Fruit fly (Drosophila melanogaster): ENCODE data around the gene CG34355.

Gene CG34355

dm6 chr3R:23846107-23846506, 42.4 kb downstream of the CG34355 start (continued):
- TF ChIP-seq CG4424 (GFP tag; optimal IDR thresholded peaks at IDR 0.05) = no peak
- no peak for TF ChIP-seq Ravus (GFP tag; IDR thresholded peaks at IDR 0.05)
- TF ChIP-seq CG34422 (GFP tag; IDR thresholded peaks at IDR 0.05) = no peak
- no peak for TF ChIP-seq CG13287 (GFP tag; IDR thresholded peaks at IDR 0.05; ENCODE audit: partially characterized antibody)
- TF ChIP-seq lab (GFP tag; optimal IDR thresholded peaks at IDR 0.05) = no peak
- TF ChIP-seq klu (GFP tag; IDR thresholded peaks at IDR 0.05) = no peak
- no peak for TF ChIP-seq CG18262 (tag; optimal IDR thresholded peaks at IDR 0.05)
- TF ChIP-seq Scr (GFP tag; IDR thresholded peaks at IDR 0.05; ENCODE audit: partially characterized antibody) = no peak
- no peak for TF ChIP-seq Ets97D (GFP tag; optimal IDR thresholded peaks at IDR 0.05)
- no peak for TF ChIP-seq CG1647 (GFP tag; optimal IDR thresholded peaks at IDR 0.05)
- TF ChIP-seq CG16813 (GFP tag; IDR thresholded peaks at IDR 0.05; ENCODE audit: partially characterized antibody) = 0 out of 3 replicates have a peak, but pooled peaks have one; percentile 18
- no peak for TF ChIP-seq Sin3A (optimal IDR thresholded peaks at IDR 0.05)
- no peak for TF ChIP-seq ftz-f1 (GFP tag; optimal IDR thresholded peaks at IDR 0.05)
- no peak for TF ChIP-seq Lhr (GFP tag; optimal IDR thresholded peaks at IDR 0.05)
- TF ChIP-seq chinmo (GFP tag; IDR thresholded peaks at IDR 0.05; ENCODE audit: partially characterized antibody) = 0 out of 4 replicates have a peak, but pooled peaks have one; percentile 56
- TF ChIP-seq Nf-YB (GFP tag; optimal IDR thresholded peaks at IDR 0.05) = peak; percentile 89
- no peak for TF ChIP-seq yki (optimal IDR thresholded peaks at IDR 0.05)
- no peak for TF ChIP-seq CG43689 (GFP tag; IDR thresholded peaks at IDR 0.05)
- no peak for TF ChIP-seq CG8089 (GFP tag; optimal IDR thresholded peaks at IDR 0.05)
- TF ChIP-seq h (optimal IDR thresholded peaks at IDR 0.05) = no peak
- no peak for TF ChIP-seq CG6272 (GFP tag; IDR thresholded peaks at IDR 0.05)
- TF ChIP-seq tin (GFP tag; optimal IDR thresholded peaks at IDR 0.05) = no peak
- TF ChIP-seq CG15479 (GFP tag; optimal IDR thresholded peaks at IDR 0.05) = no peak
- peak; percentile 78 for TF ChIP-seq seq (GFP tag; IDR thresholded peaks at IDR 0.05)
- TF ChIP-seq CG9727 (GFP tag; optimal IDR thresholded peaks at IDR 0.05) = no peak
- no peak for TF ChIP-seq chn (GFP tag; optimal IDR thresholded peaks at IDR 0.05)
- no peak for TF ChIP-seq Doc2 (GFP tag; IDR thresholded peaks at IDR 0.05)
- no peak for TF ChIP-seq HLHmδ (GFP tag; optimal IDR thresholded peaks at IDR 0.05)
- TF ChIP-seq aop (GFP tag; IDR thresholded peaks at IDR 0.05) = no peak
- no peak for TF ChIP-seq zfh2 (GFP tag; optimal IDR thresholded peaks at IDR 0.05)
- no peak for TF ChIP-seq CG31388 (GFP tag; optimal IDR thresholded peaks at IDR 0.05)
- no peak for TF ChIP-seq br (optimal IDR thresholded peaks at IDR 0.05)
- no peak for TF ChIP-seq CG3281 (GFP tag; optimal IDR thresholded peaks at IDR 0.05)
- TF ChIP-seq tx (GFP tag; optimal IDR thresholded peaks at IDR 0.05) = no peak
- no peak for TF ChIP-seq ci (GFP tag; IDR thresholded peaks at IDR 0.05)
- no peak for TF ChIP-seq CG17612 (GFP tag; IDR thresholded peaks at IDR 0.05)
- no peak for TF ChIP-seq CG7372 (GFP tag; IDR thresholded peaks at IDR 0.05)
- TF ChIP-seq CG10274 (GFP tag; optimal IDR thresholded peaks at IDR 0.05) = no peak
- no peak for TF ChIP-seq CG3847 (GFP tag; IDR thresholded peaks at IDR 0.05)
- TF ChIP-seq CG8478 (optimal IDR thresholded peaks at IDR 0.05) = peak; percentile 92
- no peak for TF ChIP-seq Abd-B (GFP tag; optimal IDR thresholded peaks at IDR 0.05)
- no peak for TF ChIP-seq CG8359 (GFP tag; optimal IDR thresholded peaks at IDR 0.05; ENCODE audit: borderline replicate concordance)
- no peak for TF ChIP-seq CG9797 (GFP tag; optimal IDR thresholded peaks at IDR 0.05)
- TF ChIP-seq HHEX (GFP tag; optimal IDR thresholded peaks at IDR 0.05) = no peak
- no peak for TF ChIP-seq sima (GFP tag; optimal IDR thresholded peaks at IDR 0.05)
- TF ChIP-seq CG10267 (tag; optimal IDR thresholded peaks at IDR 0.05) = no peak
- no peak for TF ChIP-seq CG31441 (GFP tag; IDR thresholded peaks at IDR 0.05)
- no peak for TF ChIP-seq Dfd (GFP tag; optimal IDR thresholded peaks at IDR 0.05)
- no peak for TF ChIP-seq sd (tag; optimal IDR thresholded peaks at IDR 0.05)
- no peak for TF ChIP-seq danr (GFP tag; IDR thresholded peaks at IDR 0.05)
- TF ChIP-seq ranshi (GFP tag; IDR thresholded peaks at IDR 0.05) = no peak
- TF ChIP-seq mld (GFP tag; IDR thresholded peaks at IDR 0.05; ENCODE audit: partially characterized antibody) = no peak
- TF ChIP-seq CG14014 (GFP tag; IDR thresholded peaks at IDR 0.05) = no peak
- TF ChIP-seq bab2 (GFP tag; optimal IDR thresholded peaks at IDR 0.05) = no peak

Measured in whole organism, embryonic.